Worm (Caenorhabditis elegans) whole organism, young adult: Measurements from ENCODE around the gene B0507.2.

Experiments
- T07F8.4 ChIP-seq: sonication (generic microtip); optimal IDR thresholded peaks from 2 replicates; lab custom pipeline; 2016; ENCODE audit warnings: mild to moderate bottlenecking, missing genetic modification characterization, moderate library complexity, missing compliant biosample characterization
- snpc-4 ChIP-seq, 5 experiments: fragments of 150-350 bp in 1 of 5; sonication (generic microtip) in 4 of 5; optimal IDR thresholded peaks; 2 replicates each; lab custom pipeline; 2014 to 2018; ENCODE audit warnings: missing genetic modification characterization in 5 of 5, missing biosample characterization in 3 of 5, antibody characterized with exemption in 2 of 5, mild to moderate bottlenecking in 2 of 5, missing compliant biosample characterization in 2 of 5, missing genotype in 2 of 5, moderate library complexity in 2 of 5, missing genetic modification reagents in 1 of 5
- ztf-26 ChIP-seq: sonication (generic microtip); optimal IDR thresholded peaks from 2 replicates; lab custom pipeline; 2017; ENCODE audit warnings: missing genetic modification characterization, missing compliant biosample characterization

ce11 chrV:8739136-8739535 lies 35.0 kb upstream of the B0507.2 start, which contains the start of gene ZC196.2:
- TF ChIP-seq ztf-26 (tag; lab: Kevin White, UChicago), result no peak
- TF ChIP-seq snpc-4 (GFP tag; optimal IDR thresholded peaks at IDR 0.05; lab: Kevin White, UChicago), result no peak
- TF ChIP-seq snpc-4 (tag; optimal IDR thresholded peaks at IDR 0.05; lab: Kevin White, UChicago), result no peak
- no peak for TF ChIP-seq T07F8.4
